Fruit fly (Drosophila melanogaster) whole organism, embryonic: Measurements from ENCODE around the gene fkh.

Source experiments
- Antp ChIP-seq: fragments of 200-800 bp; sonication (Bioruptor generic); optimal IDR thresholded peaks from 3 replicates; lab custom pipeline; 2016; ENCODE audit warnings: missing biosample characterization, missing genetic modification characterization
- CG10274 ChIP-seq: fragments of 200-800 bp; sonication (Bioruptor generic); optimal IDR thresholded peaks from 3 replicates; lab custom pipeline; 2017; ENCODE audit warnings: missing biosample characterization, mild to moderate bottlenecking, missing genetic modification characterization
- CG10366 ChIP-seq: fragments of 200-800 bp; sonication (Bioruptor generic); IDR thresholded peaks from 2 replicates; pipeline ENCODE4 v1.3.6; 2022; ENCODE audit warnings: missing biosample characterization, missing genetic modification characterization
- CG10979 ChIP-seq: fragments of 200-800 bp; sonication (Bioruptor generic); optimal IDR thresholded peaks from 2 replicates; lab custom pipeline; 2018; ENCODE audit warnings: missing biosample characterization, mild to moderate bottlenecking, missing genetic modification characterization, moderate library complexity
- CG12071 ChIP-seq: fragments of 200-800 bp; sonication (Bioruptor generic); optimal IDR thresholded peaks from 3 replicates; lab custom pipeline; 2018; ENCODE audit warnings: missing biosample characterization, mild to moderate bottlenecking, missing genetic modification characterization
- CG12155 ChIP-seq: fragments of 200-800 bp; sonication (Bioruptor generic); optimal IDR thresholded peaks from 3 replicates; lab custom pipeline; 2016; ENCODE audit warnings: missing biosample characterization, missing genetic modification characterization
- CG13287 ChIP-seq: fragments of 200-800 bp; sonication (Bioruptor generic); IDR thresholded peaks from 2 replicates; pipeline ENCODE4 v1.3.6; 2022; ENCODE audit warnings: missing biosample characterization, missing genetic modification characterization; ENCODE audit not compliant: partially characterized antibody
- CG18262 ChIP-seq: fragments of 200-800 bp; optimal IDR thresholded peaks from 3 replicates; lab custom pipeline; 2019; ENCODE audit warnings: missing biosample characterization, mild to moderate bottlenecking, missing genetic modification characterization, moderate library complexity
- CG2129 ChIP-seq: fragments of 200-800 bp; sonication (Bioruptor generic); IDR thresholded peaks from 2 replicates; pipeline ENCODE4 v1.3.6; 2022; ENCODE audit warnings: missing biosample characterization, missing genetic modification characterization; ENCODE audit not compliant: partially characterized antibody
- CG30431 ChIP-seq: fragments of 200-800 bp; sonication (Bioruptor generic); optimal IDR thresholded peaks from 2 replicates; lab custom pipeline; 2017; ENCODE audit warnings: missing biosample characterization, missing genetic modification characterization
- CG3281 ChIP-seq: fragments of 200-800 bp; sonication (Bioruptor generic); optimal IDR thresholded peaks from 3 replicates; lab custom pipeline; 2017; ENCODE audit warnings: missing biosample characterization, mild to moderate bottlenecking, missing genetic modification characterization
- CG4424 ChIP-seq: fragments of 200-800 bp; sonication (Bioruptor generic); optimal IDR thresholded peaks from 3 replicates; lab custom pipeline; 2016; ENCODE audit warnings: missing biosample characterization, missing genetic modification characterization
- CG4730 ChIP-seq: fragments of 200-800 bp; sonication (Bioruptor generic); IDR thresholded peaks from 2 replicates; pipeline ENCODE4 v1.3.6; 2022; ENCODE audit warnings: missing biosample characterization, missing genetic modification characterization
- CG6683 ChIP-seq: fragments of 200-800 bp; sonication (Bioruptor generic); optimal IDR thresholded peaks from 2 replicates; lab custom pipeline; 2017; ENCODE audit warnings: missing biosample characterization, mild to moderate bottlenecking, missing genetic modification characterization, missing genetic modification reagents
- CG7372 ChIP-seq: fragments of 200-800 bp; sonication (Bioruptor generic); IDR thresholded peaks from 2 replicates; pipeline ENCODE4 v1.3.6; 2022; ENCODE audit warnings: missing biosample characterization, missing genetic modification characterization
- CG7928 ChIP-seq: fragments of 200-800 bp; sonication (Bioruptor generic); optimal IDR thresholded peaks from 2 replicates; lab custom pipeline; 2017; ENCODE audit warnings: missing biosample characterization, mild to moderate bottlenecking, missing genetic modification characterization
- CG8281 ChIP-seq: fragments of 200-800 bp; sonication (Bioruptor generic); optimal IDR thresholded peaks from 2 replicates; lab custom pipeline; 2018; ENCODE audit warnings: missing biosample characterization, mild to moderate bottlenecking, missing genetic modification characterization, moderate library complexity
- CG8944 ChIP-seq: fragments of 200-800 bp; sonication (Bioruptor generic); optimal IDR thresholded peaks from 3 replicates; lab custom pipeline; 2016; ENCODE audit warnings: missing biosample characterization, missing genetic modification characterization
- CG9609 ChIP-seq: fragments of 200-800 bp; sonication (Bioruptor generic); optimal IDR thresholded peaks from 3 replicates; lab custom pipeline; 2016; ENCODE audit warnings: missing biosample characterization, missing genetic modification characterization
- CG9876 ChIP-seq: fragments of 200-800 bp; sonication (Bioruptor generic); optimal IDR thresholded peaks from 2 replicates; lab custom pipeline; 2016; ENCODE audit warnings: missing biosample characterization, missing genetic modification characterization
- CG9932 ChIP-seq: fragments of 200-800 bp; sonication (Bioruptor generic); IDR thresholded peaks from 2 replicates; pipeline ENCODE4 v1.3.6; 2022; ENCODE audit warnings: missing biosample characterization, missing genetic modification characterization
- Dad ChIP-seq: fragments of 200-800 bp; sonication (Bioruptor generic); optimal IDR thresholded peaks from 3 replicates; lab custom pipeline; 2016; ENCODE audit warnings: missing biosample characterization, missing genetic modification characterization
- Doc2 ChIP-seq: fragments of 200-800 bp; sonication (Bioruptor generic); IDR thresholded peaks from 2 replicates; pipeline ENCODE4 v1.3.6; 2022; ENCODE audit warnings: missing biosample characterization, missing genetic modification characterization
- Elba2 ChIP-seq: fragments of 200-800 bp; sonication (Bioruptor generic); optimal IDR thresholded peaks from 3 replicates; lab custom pipeline; 2016; ENCODE audit warnings: missing biosample characterization, missing genetic modification characterization
- HLHmδ ChIP-seq: fragments of 200-800 bp; sonication (Bioruptor generic); optimal IDR thresholded peaks from 2 replicates; lab custom pipeline; 2018; ENCODE audit warnings: missing biosample characterization, mild to moderate bottlenecking, missing genetic modification characterization, moderate library complexity
- HmgZ ChIP-seq: fragments of 200-800 bp; sonication (Bioruptor generic); optimal IDR thresholded peaks from 2 replicates; lab custom pipeline; 2018; ENCODE audit warnings: missing biosample characterization, mild to moderate bottlenecking, missing genetic modification characterization
- Hr78 ChIP-seq, 2 experiments: fragments of 200-800 bp in 1 of 2; fragments of >200 bp in 1 of 2; sonication (Bioruptor generic) in 1 of 2; optimal IDR thresholded peaks; 2 replicates each; lab custom pipeline; 2017 to 2019; ENCODE audit warnings: missing biosample characterization in 2 of 2, missing genetic modification characterization in 2 of 2, mild to moderate bottlenecking in 1 of 2, moderate library complexity in 1 of 2
- Nf-YA ChIP-seq: fragments of 200-800 bp; sonication (Bioruptor generic); IDR thresholded peaks from 2 replicates; pipeline ENCODE4 v1.3.6; 2022; ENCODE audit warnings: missing biosample characterization, missing genetic modification characterization
- Opbp ChIP-seq: fragments of 200-800 bp; sonication (Bioruptor generic); IDR thresholded peaks from 3 replicates; pipeline ENCODE4 v1.3.6; 2022; ENCODE audit warnings: missing biosample characterization, missing genetic modification characterization; ENCODE audit not compliant: partially characterized antibody
- Six4 ChIP-seq: fragments of 200-800 bp; sonication (Bioruptor generic); optimal IDR thresholded peaks from 2 replicates; lab custom pipeline; 2016; ENCODE audit warnings: missing biosample characterization, missing genetic modification characterization
- Usf ChIP-seq: fragments of 200-800 bp; sonication (Bioruptor generic); optimal IDR thresholded peaks from 2 replicates; lab custom pipeline; 2017; ENCODE audit warnings: missing genotype, missing biosample characterization, missing genetic modification characterization
- ac ChIP-seq: fragments of 200-800 bp; sonication (Bioruptor generic); optimal IDR thresholded peaks from 3 replicates; lab custom pipeline; 2017; ENCODE audit warnings: missing biosample characterization, mild to moderate bottlenecking, missing genetic modification characterization
- ara ChIP-seq: fragments of 200-800 bp; sonication (Bioruptor generic); IDR thresholded peaks from 2 replicates; pipeline ENCODE4 v1.3.6; 2022; ENCODE audit warnings: missing biosample characterization, missing genetic modification characterization
- ase ChIP-seq: fragments of 200-800 bp; sonication (Bioruptor generic); IDR thresholded peaks from 3 replicates; pipeline ENCODE4 v1.3.6; 2022; ENCODE audit warnings: missing biosample characterization, missing genetic modification characterization
- bigmax ChIP-seq: fragments of 200-800 bp; sonication (Bioruptor generic); optimal IDR thresholded peaks from 2 replicates; lab custom pipeline; 2018; ENCODE audit warnings: missing biosample characterization, mild to moderate bottlenecking, missing genetic modification characterization
- croc ChIP-seq: fragments of 200-800 bp; sonication (Bioruptor generic); conservative IDR thresholded peaks from 3 replicates; pipeline ENCODE4 v1.3.6; 2022; ENCODE audit warnings: missing biosample characterization, missing genetic modification characterization
- crol ChIP-seq: fragments of 200-800 bp; sonication (Bioruptor generic); IDR thresholded peaks from 2 replicates; pipeline ENCODE4 v1.3.6; 2022; ENCODE audit warnings: missing biosample characterization, missing genetic modification characterization
- dimm ChIP-seq: fragments of 200-800 bp; sonication (Bioruptor generic); IDR thresholded peaks from 2 replicates; pipeline ENCODE4 v1.3.6; 2022; ENCODE audit warnings: missing biosample characterization, missing genetic modification characterization
- fu2 ChIP-seq: fragments of 200-800 bp; sonication (Bioruptor generic); optimal IDR thresholded peaks from 2 replicates; lab custom pipeline; 2016; ENCODE audit warnings: missing biosample characterization, missing genetic modification characterization
- gsb ChIP-seq: fragments of 200-800 bp; sonication (Bioruptor generic); IDR thresholded peaks from 2 replicates; pipeline ENCODE4 v1.3.6; 2022; ENCODE audit warnings: missing biosample characterization, missing genetic modification characterization
- hkb ChIP-seq, 2 experiments: fragments of 200-800 bp in 1 of 2; fragments of >200 bp in 1 of 2; sonication (Bioruptor generic) in 1 of 2; IDR thresholded peaks in 1 of 2; optimal IDR thresholded peaks in 1 of 2; 2 replicates each; pipeline versions ENCODE4 v1.3.6 to Lab custom; 2017 to 2022; ENCODE audit warnings: missing biosample characterization in 1 of 2, missing genetic modification characterization in 1 of 2
- luna ChIP-seq: fragments of 200-800 bp; sonication (Bioruptor generic); optimal IDR thresholded peaks from 2 replicates; lab custom pipeline; 2016; ENCODE audit warnings: missing biosample characterization, missing genetic modification characterization
- odd ChIP-seq: fragments of 200-800 bp; sonication (Bioruptor generic); optimal IDR thresholded peaks from 2 replicates; lab custom pipeline; 2017; ENCODE audit warnings: missing biosample characterization, mild to moderate bottlenecking, missing genetic modification characterization
- otp ChIP-seq: fragments of 200-800 bp; sonication (Bioruptor generic); IDR thresholded peaks from 3 replicates; pipeline ENCODE4, ENCODE4 v1.3.6; 2022; ENCODE audit warnings: missing biosample characterization, missing genetic modification characterization
- pb ChIP-seq: fragments of 200-800 bp; sonication (Bioruptor generic); optimal IDR thresholded peaks from 3 replicates; lab custom pipeline; 2016; ENCODE audit warnings: missing biosample characterization, missing genetic modification characterization
- ranshi ChIP-seq: fragments of 200-800 bp; sonication (Bioruptor generic); IDR thresholded peaks from 2 replicates; pipeline ENCODE4 v1.3.6; 2022; ENCODE audit warnings: missing biosample characterization, missing genetic modification characterization
- salm ChIP-seq: fragments of 200-800 bp; sonication (Bioruptor generic); optimal IDR thresholded peaks from 2 replicates; lab custom pipeline; 2018; ENCODE audit warnings: missing biosample characterization, mild to moderate bottlenecking, missing genetic modification characterization
- sqz ChIP-seq: fragments of 200-800 bp; sonication (Bioruptor generic); optimal IDR thresholded peaks from 3 replicates; lab custom pipeline; 2018; ENCODE audit warnings: missing biosample characterization, mild to moderate bottlenecking, missing genetic modification characterization
- tio ChIP-seq: fragments of 200-800 bp; sonication (Bioruptor generic); optimal IDR thresholded peaks from 2 replicates; lab custom pipeline; 2017; ENCODE audit warnings: missing biosample characterization, missing genetic modification characterization, inconsistent platforms
- unpg ChIP-seq: fragments of 200-800 bp; sonication (Bioruptor generic); optimal IDR thresholded peaks from 3 replicates; lab custom pipeline; 2018; ENCODE audit warnings: missing biosample characterization, mild to moderate bottlenecking, missing genetic modification characterization, moderate library complexity
- wor ChIP-seq: fragments of 200-800 bp; sonication (Bioruptor generic); IDR thresholded peaks from 2 replicates; pipeline ENCODE4 v1.3.6; 2022; ENCODE audit warnings: missing biosample characterization, missing genetic modification characterization
- yki ChIP-seq: fragments of >200 bp; optimal IDR thresholded peaks from 3 replicates; lab custom pipeline; 2018

Gene fkh

DNA sequence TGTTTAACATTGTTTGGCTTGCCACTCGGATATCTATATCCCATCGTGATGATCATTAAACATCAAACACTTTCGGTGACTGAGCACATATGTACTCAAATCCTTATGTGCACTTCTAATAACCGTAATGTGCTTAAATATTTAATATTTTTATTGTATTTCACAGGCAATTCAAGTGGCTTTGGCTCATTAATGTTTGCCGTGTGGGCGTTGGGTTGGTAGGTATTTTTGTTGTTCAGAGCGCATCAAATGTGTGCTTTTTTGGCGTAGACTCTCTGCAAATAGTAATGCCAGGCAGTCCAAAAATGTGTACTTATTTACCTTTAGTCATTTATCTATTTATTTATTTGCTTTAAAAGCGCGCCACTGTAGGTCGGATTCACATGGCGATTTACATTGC lies 1.9 kb upstream of the fkh start (continued):
- no peak for TF ChIP-seq CG13287 (GFP tag; lab: Robert Waterston, UW)
- TF ChIP-seq CG9932, result no peak
- TF ChIP-seq dimm, result no peak
- TF ChIP-seq otp (GFP tag; lab: Robert Waterston, UW), result no peak
- TF ChIP-seq CG9876 (GFP tag; lab: Kevin White, UChicago), result no peak
- no peak for TF ChIP-seq CG8281
- TF ChIP-seq CG3281 (GFP tag; lab: Kevin White, UChicago), result peak; percentile 48
- TF ChIP-seq Usf (GFP tag; lab: Kevin White, UChicago), result no peak
- TF ChIP-seq pb (GFP tag; lab: Kevin White, UChicago), result no peak
- no peak for TF ChIP-seq bigmax (GFP tag; lab: Kevin White, UChicago)
- TF ChIP-seq CG9609 (GFP tag; lab: Kevin White, UChicago), result no peak
- TF ChIP-seq CG18262 (tag; lab: Kevin White, UChicago), result peak; percentile 32
- TF ChIP-seq gsb, result no peak
- TF ChIP-seq Opbp (GFP tag; lab: Robert Waterston, UW), result no peak
- TF ChIP-seq CG7928 (GFP tag; lab: Kevin White, UChicago), result no peak
- no peak for TF ChIP-seq CG8944 (GFP tag; lab: Kevin White, UChicago)
- TF ChIP-seq CG7372 (GFP tag; lab: Robert Waterston, UW), result no peak
- no peak; the same call in 2 of the 3 replicates for TF ChIP-seq ase
- TF ChIP-seq fu2 (GFP tag; lab: Kevin White, UChicago), result no peak
- TF ChIP-seq CG2129 (GFP tag; lab: Robert Waterston, UW), result no peak
- TF ChIP-seq sqz (GFP tag; lab: Kevin White, UChicago), result no peak
- no peak for TF ChIP-seq CG6683
- no peak for TF ChIP-seq croc (GFP tag; lab: Robert Waterston, UW)
- peak; percentile 30 for TF ChIP-seq ac
- no peak for TF ChIP-seq CG10366
- TF ChIP-seq CG12071 (GFP tag; lab: Kevin White, UChicago), result peak; percentile 34
- no peak for TF ChIP-seq Antp (GFP tag; lab: Kevin White, UChicago)
- no peak for TF ChIP-seq HmgZ
- no peak for TF ChIP-seq Doc2
- 0 out of 2 replicates have a peak, but pooled peaks have one; percentile 12 for TF ChIP-seq ara (GFP tag; lab: Robert Waterston, UW)
- no peak for TF ChIP-seq CG4730 (GFP tag; lab: Robert Waterston, UW)
- peak; percentile 9 for TF ChIP-seq odd (GFP tag; lab: Kevin White, UChicago)
- no peak for TF ChIP-seq tio (GFP tag; lab: Kevin White, UChicago)
- no peak for TF ChIP-seq Dad (GFP tag; lab: Kevin White, UChicago)
- TF ChIP-seq HLHmδ (GFP tag; lab: Kevin White, UChicago), result no peak
- TF ChIP-seq CG12155, result no peak
- no peak for TF ChIP-seq CG4424 (GFP tag; lab: Kevin White, UChicago)
- peak; percentile 43 for TF ChIP-seq unpg (GFP tag; lab: Kevin White, UChicago)
- TF ChIP-seq wor, result no peak
- TF ChIP-seq CG30431 (GFP tag; lab: Kevin White, UChicago), result no peak
- TF ChIP-seq luna (GFP tag; lab: Kevin White, UChicago), result no peak
- no peak for TF ChIP-seq Six4
- TF ChIP-seq ranshi (GFP tag; lab: Robert Waterston, UW), result 0 out of 2 replicates have a peak, but pooled peaks have one; percentile 15
- TF ChIP-seq Elba2 (GFP tag; lab: Kevin White, UChicago), result no peak
- no peak for TF ChIP-seq Nf-YA (GFP tag; lab: Robert Waterston, UW)
- TF ChIP-seq crol (GFP tag; lab: Robert Waterston, UW), result no peak
- TF ChIP-seq CG10979, result no peak
- TF ChIP-seq Hr78 (GFP tag; optimal IDR thresholded peaks at IDR 0.05; lab: Kevin White, UChicago), result no peak
- TF ChIP-seq CG10274 (GFP tag; lab: Kevin White, UChicago), result no peak
- no peak for TF ChIP-seq salm (tag; lab: Kevin White, UChicago)
- no peak for TF ChIP-seq hkb (optimal IDR thresholded peaks at IDR 0.05; lab: Kevin White, UChicago)
- TF ChIP-seq hkb (GFP tag; IDR thresholded peaks at IDR 0.05; lab: Robert Waterston, UW), result peak; percentile 60; the same call in 1 of the 2 replicates
- no peak for TF ChIP-seq yki
